Fruit fly (Drosophila melanogaster) whole organism, pupa: ENCODE data around the gene Arp10.
A peak's percentile ranks its signal among the peaks of the same experiment; 100 is the strongest.

ENCODE experiments used
- CG10348 ChIP-seq: fragments of 200-800 bp; sonication (Bioruptor generic); IDR thresholded peaks from 2 replicates; pipeline ENCODE4 v1.3.6; 2022; ENCODE audit warnings: missing biosample characterization, missing genetic modification characterization
- CG12605 ChIP-seq: fragments of 200-800 bp; sonication (Bioruptor generic); IDR thresholded peaks from 2 replicates; pipeline ENCODE4 v1.3.6; 2022; ENCODE audit warnings: missing biosample characterization, missing genetic modification characterization
- CG13204 ChIP-seq: fragments of 200-800 bp; sonication (Bioruptor generic); optimal IDR thresholded peaks from 2 replicates; lab custom pipeline; 2018; ENCODE audit warnings: missing biosample characterization, mild to moderate bottlenecking, missing genetic modification characterization, moderate library complexity
- CG14655 ChIP-seq: fragments of 200-800 bp; sonication (Bioruptor generic); optimal IDR thresholded peaks from 3 replicates; lab custom pipeline; 2017; ENCODE audit warnings: mild to moderate bottlenecking, missing biosample characterization, missing genetic modification reagents, missing genetic modification characterization
- CG15710 ChIP-seq: fragments of 200-800 bp; sonication (Bioruptor generic); optimal IDR thresholded peaks from 2 replicates; lab custom pipeline; 2018; ENCODE audit warnings: missing biosample characterization, mild to moderate bottlenecking, missing genetic modification characterization, moderate library complexity
- CG17806 ChIP-seq: fragments of 200-800 bp; sonication (Bioruptor generic); optimal IDR thresholded peaks from 2 replicates; lab custom pipeline; 2018; ENCODE audit warnings: missing biosample characterization, mild to moderate bottlenecking, missing genetic modification characterization, moderate library complexity
- CG32121 ChIP-seq: fragments of 200-800 bp; sonication (Bioruptor generic); IDR thresholded peaks from 2 replicates; pipeline ENCODE4 v1.3.6; 2022; ENCODE audit warnings: missing biosample characterization, missing genetic modification characterization
- CG34367 ChIP-seq: fragments of 200-800 bp; sonication (Bioruptor generic); optimal IDR thresholded peaks from 2 replicates; lab custom pipeline; 2018; ENCODE audit warnings: missing biosample characterization, mild to moderate bottlenecking, missing genetic modification characterization
- CG4496 ChIP-seq: fragments of 200-800 bp; sonication (Bioruptor generic); IDR thresholded peaks from 3 replicates; pipeline ENCODE4 v1.3.6; 2022; ENCODE audit warnings: missing biosample characterization, missing genetic modification characterization
- CG8159 ChIP-seq: fragments of 200-800 bp; sonication (Bioruptor generic); optimal IDR thresholded peaks from 3 replicates; lab custom pipeline; 2018; ENCODE audit warnings: missing biosample characterization, mild to moderate bottlenecking, missing genetic modification characterization, moderate library complexity
- CG8301 ChIP-seq: fragments of 200-800 bp; sonication (Bioruptor generic); optimal IDR thresholded peaks from 2 replicates; lab custom pipeline; 2018; ENCODE audit warnings: missing biosample characterization, mild to moderate bottlenecking, missing genetic modification characterization
- CG9948 ChIP-seq: fragments of 200-800 bp; sonication (Bioruptor generic); optimal IDR thresholded peaks from 2 replicates; lab custom pipeline; 2018; ENCODE audit warnings: missing biosample characterization, mild to moderate bottlenecking, missing genetic modification characterization, moderate library complexity
- D1 ChIP-seq: fragments of 200-800 bp; sonication (Bioruptor generic); optimal IDR thresholded peaks from 2 replicates; lab custom pipeline; 2018; ENCODE audit warnings: missing biosample characterization, mild to moderate bottlenecking, missing genetic modification characterization, moderate library complexity
- EcR ChIP-seq: fragments of 200-800 bp; sonication (Bioruptor generic); optimal IDR thresholded peaks from 3 replicates; lab custom pipeline; 2019; ENCODE audit warnings: missing biosample characterization, missing genetic modification characterization, mild to moderate bottlenecking, moderate library complexity, missing genetic modification reagents
- Ets98B ChIP-seq: fragments of 200-800 bp; sonication (Bioruptor generic); IDR thresholded peaks from 2 replicates; pipeline ENCODE4 v1.3.6; 2022; ENCODE audit warnings: missing biosample characterization, missing genetic modification characterization
- Pif1A ChIP-seq: fragments of 200-800 bp; sonication (Bioruptor generic); optimal IDR thresholded peaks from 3 replicates; lab custom pipeline; 2016; ENCODE audit warnings: missing biosample characterization, missing genetic modification characterization
- Pif1B ChIP-seq: fragments of 200-800 bp; sonication (Bioruptor generic); optimal IDR thresholded peaks from 3 replicates; lab custom pipeline; 2016; ENCODE audit warnings: missing biosample characterization, missing genetic modification characterization
- Snoo ChIP-seq: fragments of 200-800 bp; sonication (Bioruptor generic); optimal IDR thresholded peaks from 3 replicates; lab custom pipeline; 2017; ENCODE audit warnings: missing biosample characterization, mild to moderate bottlenecking, missing genetic modification characterization, inconsistent platforms
- fd96Ca ChIP-seq: fragments of 200-800 bp; sonication (Bioruptor generic); IDR thresholded peaks from 3 replicates; pipeline ENCODE4 v1.3.6; 2022; ENCODE audit warnings: missing biosample characterization, missing genetic modification characterization
- gl ChIP-seq: fragments of 200-800 bp; sonication (Bioruptor generic); optimal IDR thresholded peaks from 2 replicates; lab custom pipeline; 2018; ENCODE audit warnings: missing biosample characterization, mild to moderate bottlenecking, missing genetic modification characterization
- rn ChIP-seq: fragments of 200-800 bp; sonication (Bioruptor generic); IDR thresholded peaks from 2 replicates; pipeline ENCODE4 v1.3.6; 2022; ENCODE audit warnings: missing biosample characterization, missing genetic modification characterization

The Arp10 gene

dm6 chrX:19688848-19689247 is 42.9 kb upstream of the Arp10 start, which contains the start of gene CG14227:
Gene CG14227, minus strand, starts transcription at chrX:19688948.
- TF ChIP-seq Ets98B (GFP tag; lab: Robert Waterston, UW) (no peak), CG34367 (tag; lab: Kevin White, UChicago) (no peak), Snoo (tag; lab: Kevin White, UChicago) (no peak), CG32121 (GFP tag; lab: Robert Waterston, UW) (no peak), Pif1B (GFP tag; lab: Kevin White, UChicago) (no peak), CG15710 (tag; lab: Kevin White, UChicago) (no peak), Pif1A (GFP tag; lab: Kevin White, UChicago) (no peak), rn (GFP tag; lab: Robert Waterston, UW) (no peak)

dm6 chrX:19684048-19684447 is 38.1 kb upstream of the Arp10 start:
- TF ChIP-seq CG10348 (GFP tag; lab: Robert Waterston, UW) (0 out of 2 replicates have a peak, but pooled peaks have one; percentile 10), Pif1B (GFP tag; lab: Kevin White, UChicago) (no peak), Ets98B (GFP tag; lab: Robert Waterston, UW) (peak; percentile 14; the same call in 1 of the 2 replicates), CG32121 (GFP tag; lab: Robert Waterston, UW) (peak; percentile 40; the same call in 1 of the 2 replicates)

dm6 chrX:19683040-19683875 is 37.3 kb upstream of the Arp10 start, which contains the start of the genes dome and Ubqn:
Gene dome, minus strand, starts transcription at chrX:19683518.
Gene Ubqn, plus strand, starts transcription at chrX:19683808.
- TF ChIP-seq CG17806 (tag; lab: Kevin White, UChicago) (no peak), CG13204 (GFP tag; lab: Kevin White, UChicago) (peak; percentile 14), Ets98B (GFP tag; lab: Robert Waterston, UW) (peak; percentile 41; the same call in 1 of the 2 replicates), fd96Ca (no peak), CG4496 (GFP tag; lab: Robert Waterston, UW) (peak; percentile 29; the same call in 2 of the 3 replicates), rn (GFP tag; lab: Robert Waterston, UW) (no peak), CG14655 (GFP tag; lab: Kevin White, UChicago) (no peak)

dm6 chrX:19679207-19679606 is 33.2 kb upstream of the Arp10 start:
- no peak for TF ChIP-seq Pif1B (GFP tag; lab: Kevin White, UChicago)
- no peak for TF ChIP-seq EcR (GFP tag; lab: Kevin White, UChicago)
- TF ChIP-seq CG32121 (GFP tag; lab: Robert Waterston, UW), result no peak
- TF ChIP-seq CG8301 (tag; lab: Kevin White, UChicago), result no peak
- TF ChIP-seq CG14655 (GFP tag; lab: Kevin White, UChicago), result no peak
- no peak for TF ChIP-seq Ets98B (GFP tag; lab: Robert Waterston, UW)
- no peak for TF ChIP-seq CG13204 (GFP tag; lab: Kevin White, UChicago)
- TF ChIP-seq Snoo (tag; lab: Kevin White, UChicago), result no peak
- TF ChIP-seq D1 (tag; lab: Kevin White, UChicago), result no peak
- no peak for TF ChIP-seq gl (tag; lab: Kevin White, UChicago)

- no peak for TF ChIP-seq CG8301 (tag; lab: Kevin White, UChicago)
- TF ChIP-seq Ets98B (GFP tag; lab: Robert Waterston, UW), result no peak
- TF ChIP-seq CG4496 (GFP tag; lab: Robert Waterston, UW), result no peak
- no peak for TF ChIP-seq CG12605 (GFP tag; lab: Robert Waterston, UW)
- no peak for TF ChIP-seq CG32121 (GFP tag; lab: Robert Waterston, UW)
- no peak for TF ChIP-seq fd96Ca
- no peak for TF ChIP-seq CG14655 (GFP tag; lab: Kevin White, UChicago)
These were observed 29.7 kb upstream of the Arp10 start, which contains the start of gene et for dm6 chrX:19675662-19676061. Gene et, minus strand, starts transcription at chrX:19675891.

- TF ChIP-seq Pif1A (GFP tag; lab: Kevin White, UChicago) (peak; percentile 98), gl (tag; lab: Kevin White, UChicago) (peak; percentile 96), CG15710 (tag; lab: Kevin White, UChicago) (peak; percentile 98), rn (GFP tag; lab: Robert Waterston, UW) (peak; percentile 92), D1 (tag; lab: Kevin White, UChicago) (no peak), CG14655 (GFP tag; lab: Kevin White, UChicago) (peak; percentile 95), Snoo (tag; lab: Kevin White, UChicago) (peak; percentile 99), CG12605 (GFP tag; lab: Robert Waterston, UW) (peak; percentile 96), CG8159 (tag; lab: Kevin White, UChicago) (peak; percentile 95), CG32121 (GFP tag; lab: Robert Waterston, UW) (peak; percentile 94), CG4496 (GFP tag; lab: Robert Waterston, UW) (peak; percentile 97), CG9948 (peak; percentile 96), CG10348 (GFP tag; lab: Robert Waterston, UW) (peak; percentile 87), CG34367 (tag; lab: Kevin White, UChicago) (peak; percentile 98), Pif1B (GFP tag; lab: Kevin White, UChicago) (peak; percentile 99), CG17806 (tag; lab: Kevin White, UChicago) (peak; percentile 97), fd96Ca (peak; percentile 98), Ets98B (GFP tag; lab: Robert Waterston, UW) (peak; percentile 97), CG13204 (GFP tag; lab: Kevin White, UChicago) (peak; percentile 96), CG8301 (tag; lab: Kevin White, UChicago) (peak; percentile 93), EcR (GFP tag; lab: Kevin White, UChicago) (peak; percentile 75)
- TF ChIP-seq, all 21 proteins: peak for 20
These were observed 22.4 kb upstream of the Arp10 start for dm6 chrX:19668405-19668804.
